Worm (Caenorhabditis elegans): ENCODE data around the gene ZK470.2.

ce11 chrX:4085489-4085888 is 49.5 kb upstream of the ZK470.2 start:
- TF ChIP-seq elt-3 (tag; optimal IDR thresholded peaks at IDR 0.05) (no peak), ZK546.5 (tag; optimal IDR thresholded peaks at IDR 0.05) (no peak)
